Fruit fly (Drosophila melanogaster): Measurements from ENCODE around the gene LysX.
A peak's percentile ranks its signal among the peaks of the same experiment; 100 is the strongest.

LysX gene

dm6 chr3L:1177085-1177484 is 18.0 kb downstream of the LysX start, which contains the start of gene bab2 (continued):
- TF ChIP-seq CG17568 (GFP tag; optimal IDR thresholded peaks at IDR 0.05) (peak; percentile 3), Xrp1 (GFP tag; IDR thresholded peaks at IDR 0.05) (no peak), Aef1 (GFP tag; IDR thresholded peaks at IDR 0.05) (peak; percentile 62; the same call in 2 of the 3 replicates), Lhr (GFP tag; optimal IDR thresholded peaks at IDR 0.05) (no peak), Dbx (GFP tag; IDR thresholded peaks at IDR 0.05) (no peak; the same call in 2 of the 3 replicates), danr (GFP tag; IDR thresholded peaks at IDR 0.05) (no peak), CG11695 (GFP tag; IDR thresholded peaks at IDR 0.05) (no peak), CG8478 (optimal IDR thresholded peaks at IDR 0.05) (no peak), pnt (GFP tag; optimal IDR thresholded peaks at IDR 0.05) (no peak), ftz-f1 (GFP tag; optimal IDR thresholded peaks at IDR 0.05) (no peak), CG11723 (GFP tag; optimal IDR thresholded peaks at IDR 0.05) (peak; percentile 12), CG10147 (GFP tag; optimal IDR thresholded peaks at IDR 0.05) (peak; percentile 4), CG18262 (tag; optimal IDR thresholded peaks at IDR 0.05) (no peak), hkb (optimal IDR thresholded peaks at IDR 0.05) (no peak), hkb (GFP tag; IDR thresholded peaks at IDR 0.05) (0 out of 2 replicates have a peak, but pooled peaks have one; percentile 33), CG8359 (GFP tag; optimal IDR thresholded peaks at IDR 0.05; ENCODE audit: borderline replicate concordance) (no peak), CG3163 (GFP tag; optimal IDR thresholded peaks at IDR 0.05) (peak; percentile 95), dmrt99B (tag; optimal IDR thresholded peaks at IDR 0.05) (no peak), bcd (GFP tag; optimal IDR thresholded peaks at IDR 0.05) (no peak), CG1602 (GFP tag; optimal IDR thresholded peaks at IDR 0.05) (no peak), Deaf1 (tag; optimal IDR thresholded peaks at IDR 0.05) (peak; percentile 93), CG4730 (GFP tag; IDR thresholded peaks at IDR 0.05) (no peak), B-H2 (GFP tag; optimal IDR thresholded peaks at IDR 0.05) (no peak), scrt (GFP tag; optimal IDR thresholded peaks at IDR 0.05) (peak; percentile 15), slp2 (GFP tag; optimal IDR thresholded peaks at IDR 0.05) (no peak), vfl (GFP tag; optimal IDR thresholded peaks at IDR 0.05) (no peak), prd (optimal IDR thresholded peaks at IDR 0.05) (no peak), prd (GFP tag; IDR thresholded peaks at IDR 0.05) (no peak), CG31441 (GFP tag; IDR thresholded peaks at IDR 0.05) (no peak; the same call in 1 of the 2 replicates), peb (GFP tag; IDR thresholded peaks at IDR 0.05) (no peak), gcm2 (GFP tag; optimal IDR thresholded peaks at IDR 0.05) (no peak), tna (GFP tag; IDR thresholded peaks at IDR 0.05; ENCODE audit: partially characterized antibody) (no peak), HLH54F (GFP tag; optimal IDR thresholded peaks at IDR 0.05) (no peak), CoRest (tag; optimal IDR thresholded peaks at IDR 0.05) (no peak), pan (optimal IDR thresholded peaks at IDR 0.05) (no peak), pan (GFP tag; optimal IDR thresholded peaks at IDR 0.05 in 1 of 2, IDR thresholded peaks at IDR 0.05 in 1 of 2) (peak in 1 of 2 experiments; percentile 11), CG13296 (GFP tag; optimal IDR thresholded peaks at IDR 0.05) (no peak), CG34224 (GFP tag; IDR thresholded peaks at IDR 0.05; ENCODE audit: partially characterized antibody) (peak; percentile 52; the same call in 1 of the 3 replicates), mld (GFP tag; IDR thresholded peaks at IDR 0.05; ENCODE audit: partially characterized antibody) (no peak), HmgD (GFP tag; optimal IDR thresholded peaks at IDR 0.05) (peak; percentile 80), Optix (GFP tag; IDR thresholded peaks at IDR 0.05) (peak; percentile 8; the same call in 1 of the 3 replicates), CG1529 (GFP tag; optimal IDR thresholded peaks at IDR 0.05) (no peak), gem (tag; optimal IDR thresholded peaks at IDR 0.05) (no peak), CG4424 (GFP tag; optimal IDR thresholded peaks at IDR 0.05) (no peak), CG31388 (GFP tag; optimal IDR thresholded peaks at IDR 0.05) (no peak), CG15696 (tag; optimal IDR thresholded peaks at IDR 0.05) (no peak), CG1792 (GFP tag; optimal IDR thresholded peaks at IDR 0.05) (no peak), eyg (GFP tag; optimal IDR thresholded peaks at IDR 0.05) (no peak), Ravus (GFP tag; IDR thresholded peaks at IDR 0.05) (no peak), knrl (GFP tag; IDR thresholded peaks at IDR 0.05; ENCODE audit: partially characterized antibody) (no peak), Neu2 (GFP tag; optimal IDR thresholded peaks at IDR 0.05; ENCODE audit: borderline replicate concordance) (no peak), gsb (GFP tag; IDR thresholded peaks at IDR 0.05) (0 out of 2 replicates have a peak, but pooled peaks have one; percentile 9), CHES-1-like (GFP tag; optimal IDR thresholded peaks at IDR 0.05) (no peak)
